Worm (Caenorhabditis elegans) whole organism, late embryonic: ENCODE data around the gene ZC84.7.

ENCODE experiments used
- C08G9.2 ChIP-seq: sonication (generic microtip); optimal IDR thresholded peaks from 2 replicates; lab custom pipeline; 2016; ENCODE audit warnings: mild to moderate bottlenecking, missing genetic modification characterization, moderate library complexity, missing compliant biosample characterization
- C38D4.7 ChIP-seq: fragments of 200-800 bp; sonication (Bioruptor generic); optimal IDR thresholded peaks from 2 replicates; lab custom pipeline; 2018; ENCODE audit warnings: mild to moderate bottlenecking, missing genetic modification characterization, moderate library complexity, missing compliant biosample characterization
- F13H6.1 ChIP-seq: sonication (generic microtip); optimal IDR thresholded peaks from 2 replicates; lab custom pipeline; 2016; ENCODE audit warnings: missing genetic modification characterization, missing compliant biosample characterization
- K02D7.2 ChIP-seq: sonication (generic microtip); optimal IDR thresholded peaks from 2 replicates; lab custom pipeline; 2017; ENCODE audit warnings: mild to moderate bottlenecking, missing genetic modification characterization, missing compliant biosample characterization
- K09A11.1 ChIP-seq: sonication (generic microtip); optimal IDR thresholded peaks from 2 replicates; lab custom pipeline; 2017; ENCODE audit warnings: antibody characterized with exemption, mild to moderate bottlenecking, missing genetic modification characterization, missing compliant biosample characterization; ENCODE audit not compliant: insufficient read depth
- T23F11.4 ChIP-seq: fragments of 200-800 bp; sonication (Bioruptor generic); optimal IDR thresholded peaks from 2 replicates; lab custom pipeline; 2018; ENCODE audit warnings: mild to moderate bottlenecking, missing genetic modification characterization, missing compliant biosample characterization
- Y22D7AL.16 ChIP-seq: sonication (generic microtip); optimal IDR thresholded peaks from 2 replicates; lab custom pipeline; 2016; ENCODE audit warnings: missing genetic modification characterization, missing compliant biosample characterization
- ceh-18 ChIP-seq: sonication (generic microtip); optimal IDR thresholded peaks from 2 replicates; lab custom pipeline; 2016; ENCODE audit warnings: missing genetic modification characterization, missing compliant biosample characterization
- ceh-22 ChIP-seq: sonication (generic microtip); optimal IDR thresholded peaks from 2 replicates; lab custom pipeline; 2017; ENCODE audit warnings: missing biosample characterization, missing genetic modification characterization
- ceh-6 ChIP-seq: fragments of 200-800 bp; sonication (Bioruptor generic); optimal IDR thresholded peaks from 2 replicates; lab custom pipeline; 2018; ENCODE audit warnings: mild to moderate bottlenecking, missing genetic modification characterization, missing compliant biosample characterization
- ceh-9 ChIP-seq: sonication (generic microtip); optimal IDR thresholded peaks from 2 replicates; lab custom pipeline; 2016; ENCODE audit warnings: mild to moderate bottlenecking, missing genetic modification characterization, inconsistent platforms, missing compliant biosample characterization
- che-1 ChIP-seq: sonication (generic microtip); optimal IDR thresholded peaks from 2 replicates; lab custom pipeline; 2016; ENCODE audit warnings: mild to moderate bottlenecking, missing genetic modification characterization, missing compliant biosample characterization
- elt-2 ChIP-seq: sonication (generic microtip); optimal IDR thresholded peaks from 2 replicates; lab custom pipeline; 2016; ENCODE audit warnings: missing genetic modification reagents, missing genetic modification characterization, missing compliant biosample characterization
- elt-4 ChIP-seq: sonication (generic microtip); optimal IDR thresholded peaks from 2 replicates; lab custom pipeline; 2016; ENCODE audit warnings: missing genetic modification characterization, missing compliant biosample characterization
- ets-4 ChIP-seq: sonication (generic microtip); optimal IDR thresholded peaks from 2 replicates; lab custom pipeline; 2016; ENCODE audit warnings: missing genetic modification characterization, missing compliant biosample characterization
- eyg-1 ChIP-seq: sonication (generic microtip); optimal IDR thresholded peaks from 2 replicates; lab custom pipeline; 2016; ENCODE audit warnings: missing genotype, missing genetic modification characterization, missing compliant biosample characterization
- gmeb-2 ChIP-seq: sonication (generic microtip); optimal IDR thresholded peaks from 2 replicates; lab custom pipeline; 2016; ENCODE audit warnings: missing genetic modification characterization, inconsistent platforms, missing compliant biosample characterization
- hlh-13 ChIP-seq: fragments of 200-800 bp; sonication (Bioruptor generic); optimal IDR thresholded peaks from 2 replicates; lab custom pipeline; 2018; ENCODE audit warnings: mild to moderate bottlenecking, missing genetic modification characterization, missing compliant biosample characterization
- hlh-15 ChIP-seq: sonication (generic microtip); optimal IDR thresholded peaks from 2 replicates; lab custom pipeline; 2016; ENCODE audit warnings: missing genetic modification characterization, missing compliant biosample characterization
- hlh-6 ChIP-seq: sonication (generic microtip); optimal IDR thresholded peaks from 2 replicates; lab custom pipeline; 2016; ENCODE audit warnings: missing genotype, missing genetic modification characterization, missing compliant biosample characterization
- hlh-8 ChIP-seq: sonication (generic microtip); optimal IDR thresholded peaks from 2 replicates; lab custom pipeline; 2016; ENCODE audit warnings: missing genotype, missing genetic modification characterization, missing compliant biosample characterization
- lim-6 ChIP-seq: sonication (generic microtip); optimal IDR thresholded peaks from 2 replicates; lab custom pipeline; 2016; ENCODE audit warnings: missing genetic modification characterization, missing compliant biosample characterization
- lin-11 ChIP-seq: fragments of 200-800 bp; sonication (Bioruptor generic); optimal IDR thresholded peaks from 2 replicates; lab custom pipeline; 2018; ENCODE audit warnings: mild to moderate bottlenecking, missing genetic modification characterization, missing compliant biosample characterization
- mec-3 ChIP-seq: sonication (generic microtip); optimal IDR thresholded peaks from 2 replicates; lab custom pipeline; 2016; ENCODE audit warnings: borderline replicate concordance, missing genetic modification characterization, missing compliant biosample characterization
- nfya-1 ChIP-seq: sonication (generic microtip); optimal IDR thresholded peaks from 2 replicates; lab custom pipeline; 2017; ENCODE audit warnings: missing genetic modification characterization, mild to moderate bottlenecking, missing compliant biosample characterization, antibody characterized with exemption, moderate library complexity
- nhr-11 ChIP-seq: fragments of 150-350 bp; optimal IDR thresholded peaks from 2 replicates; lab custom pipeline; 2014; ENCODE audit warnings: missing biosample characterization, missing genetic modification characterization
- npax-4 ChIP-seq: sonication (generic microtip); optimal IDR thresholded peaks from 2 replicates; lab custom pipeline; 2016; ENCODE audit warnings: missing genetic modification characterization, missing compliant biosample characterization
- pag-3 ChIP-seq: sonication (generic microtip); optimal IDR thresholded peaks from 2 replicates; lab custom pipeline; 2016; ENCODE audit warnings: missing compliant biosample characterization, missing genetic modification characterization, borderline replicate concordance
- pat-9 ChIP-seq: fragments of 200-800 bp; sonication (Bioruptor generic); optimal IDR thresholded peaks from 2 replicates; lab custom pipeline; 2018; ENCODE audit warnings: mild to moderate bottlenecking, missing genetic modification characterization, moderate library complexity, missing compliant biosample characterization
- pha-2 ChIP-seq: sonication (generic microtip); optimal IDR thresholded peaks from 2 replicates; lab custom pipeline; 2017; ENCODE audit warnings: mild to moderate bottlenecking, missing genetic modification characterization, missing compliant biosample characterization
- pros-1 ChIP-seq: fragments of 150-350 bp; optimal IDR thresholded peaks from 2 replicates; lab custom pipeline; 2014; ENCODE audit warnings: missing biosample characterization, missing genetic modification reagents, missing genetic modification characterization
- sdc-2 ChIP-seq: sonication (generic microtip); optimal IDR thresholded peaks from 2 replicates; lab custom pipeline; 2016; ENCODE audit warnings: missing genotype, missing genetic modification characterization, missing compliant biosample characterization
- sox-2 ChIP-seq: fragments of 200-800 bp; sonication (Bioruptor generic); IDR thresholded peaks from 2 replicates; pipeline ENCODE4 v1.3.6; 2022; ENCODE audit warnings: missing genetic modification reagents, missing genetic modification characterization, missing compliant biosample characterization
- sox-4 ChIP-seq: sonication (generic microtip); optimal IDR thresholded peaks from 2 replicates; lab custom pipeline; 2017; ENCODE audit warnings: mild to moderate bottlenecking, missing genetic modification characterization, inconsistent platforms, missing compliant biosample characterization
- syd-9 ChIP-seq: sonication (generic microtip); optimal IDR thresholded peaks from 2 replicates; lab custom pipeline; 2016; ENCODE audit warnings: mild to moderate bottlenecking, missing genetic modification characterization, moderate library complexity, missing compliant biosample characterization
- ttx-3 ChIP-seq: sonication (generic microtip); optimal IDR thresholded peaks from 2 replicates; lab custom pipeline; 2016; ENCODE audit warnings: missing genetic modification reagents, missing genetic modification characterization, missing compliant biosample characterization
- unc-55 ChIP-seq: sonication (generic microtip); optimal IDR thresholded peaks from 2 replicates; lab custom pipeline; 2017; ENCODE audit warnings: missing biosample characterization, missing genetic modification reagents, missing genetic modification characterization
- zip-5 ChIP-seq: sonication (generic microtip); optimal IDR thresholded peaks from 2 replicates; lab custom pipeline; 2016; ENCODE audit warnings: missing genetic modification characterization, missing compliant biosample characterization
- ztf-16 ChIP-seq: sonication (generic microtip); optimal IDR thresholded peaks from 2 replicates; lab custom pipeline; 2017; ENCODE audit warnings: missing genetic modification characterization, missing compliant biosample characterization

The ZC84.7 gene

DNA sequence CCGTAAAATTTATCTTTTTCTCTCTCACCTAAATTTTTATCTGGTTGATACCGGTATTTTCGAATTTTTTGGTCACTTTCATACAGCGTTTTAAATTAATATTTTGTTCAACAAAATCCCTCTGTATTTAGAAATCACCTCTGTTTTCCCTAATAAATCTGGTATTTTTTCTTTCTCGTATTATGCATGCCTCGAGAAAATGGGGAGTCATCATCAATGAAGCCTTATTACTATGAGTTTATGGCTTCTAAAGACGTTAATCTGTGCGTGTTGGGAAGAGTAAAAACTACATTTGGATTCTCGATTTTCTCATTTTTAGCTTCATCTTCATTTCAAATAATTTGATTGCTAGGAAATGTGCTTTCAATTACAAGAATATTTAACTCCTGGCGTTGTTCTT is at the start of gene ZC84.7:
ZC84.7 (plus strand) TSS at position 301 of the 400 bp plus-strand sequence.
- no peak for TF ChIP-seq K02D7.2 (tag; lab: Kevin White, UChicago)
- no peak for TF ChIP-seq K09A11.1
- TF ChIP-seq ceh-6 (GFP tag; lab: Kevin White, UChicago): no peak
- TF ChIP-seq C08G9.2 (tag; lab: Kevin White, UChicago): no peak
- no peak for TF ChIP-seq Y22D7AL.16 (tag; lab: Kevin White, UChicago)
- no peak for TF ChIP-seq hlh-15 (tag; lab: Kevin White, UChicago)
- no peak for TF ChIP-seq ceh-22 (tag; lab: Kevin White, UChicago)
- no peak for TF ChIP-seq zip-5
- TF ChIP-seq pat-9: no peak
- TF ChIP-seq pha-2 (tag; lab: Kevin White, UChicago): no peak
- TF ChIP-seq hlh-6 (tag; lab: Kevin White, UChicago): no peak
- no peak for TF ChIP-seq ztf-16 (tag; lab: Kevin White, UChicago)
- no peak for TF ChIP-seq T23F11.4 (GFP tag; lab: Kevin White, UChicago)
- TF ChIP-seq ceh-18 (tag; lab: Kevin White, UChicago): no peak
- TF ChIP-seq eyg-1 (tag; lab: Kevin White, UChicago): no peak

DNA sequence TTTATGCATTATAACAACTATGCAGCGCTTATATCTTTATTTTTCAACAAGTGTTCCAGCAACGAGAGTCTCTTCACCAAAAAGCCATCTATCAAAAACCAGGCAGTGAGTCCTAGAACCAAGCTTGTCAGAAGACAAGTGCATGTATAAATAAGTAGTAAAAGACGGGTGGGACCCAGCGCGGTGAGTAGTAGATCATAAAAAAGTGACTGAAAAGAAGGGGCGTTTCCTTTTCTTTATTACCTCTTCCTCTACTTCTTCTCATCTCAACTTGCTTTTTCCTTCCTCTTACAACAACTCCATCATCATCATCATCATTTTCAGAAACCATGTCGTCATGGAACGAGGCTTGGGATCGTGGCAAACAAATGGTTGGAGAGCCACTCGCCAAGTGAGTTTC is 49.2 kb upstream of the ZC84.7 start, which contains the start of gene eat-4:
eat-4 (plus strand) TSS at position 301 of the 400 bp plus-strand sequence.
- TF ChIP-seq lin-11 (tag; lab: Kevin White, UChicago) (no peak), sox-4 (tag; lab: Kevin White, UChicago) (no peak), unc-55 (no peak), npax-4 (tag; lab: Kevin White, UChicago) (no peak), nfya-1 (tag; lab: Kevin White, UChicago) (no peak), hlh-8 (tag; lab: Kevin White, UChicago) (no peak), ceh-6 (GFP tag; lab: Kevin White, UChicago) (no peak), C38D4.7 (GFP tag; lab: Kevin White, UChicago) (no peak), pros-1 (tag; lab: Kevin White, UChicago) (no peak), pha-2 (tag; lab: Kevin White, UChicago) (no peak), lim-6 (tag; lab: Kevin White, UChicago) (no peak), pag-3 (no peak), syd-9 (tag; lab: Kevin White, UChicago) (no peak), nhr-11 (no peak), sox-2 (no peak), elt-4 (tag; lab: Kevin White, UChicago) (no peak)
- TF ChIP-seq, all 69 proteins: peak for 0

DNA sequence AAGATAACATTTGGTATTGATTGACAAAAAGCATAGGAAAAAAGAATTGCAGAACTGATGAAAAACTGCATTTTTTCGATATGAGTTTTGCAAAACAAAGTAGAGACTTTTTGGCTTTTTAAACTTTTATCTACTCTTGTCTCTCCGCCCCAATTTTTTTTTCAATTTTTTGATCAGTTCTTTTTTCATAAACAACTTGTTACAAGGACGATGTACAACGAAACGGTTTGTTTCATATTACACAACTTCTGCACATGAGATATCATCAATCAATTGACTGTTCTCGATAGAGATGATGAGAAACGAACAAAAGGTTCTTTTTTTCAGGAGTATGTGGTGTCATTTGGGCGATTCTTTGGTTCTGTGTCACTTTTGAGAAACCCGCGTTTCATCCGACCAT is 47.2 kb upstream of the ZC84.7 start, which contains the start of gene ZK512.7:
ZK512.7 (minus strand) TSS at position 101 of the 400 bp plus-strand sequence.
- TF ChIP-seq gmeb-2 (tag; lab: Kevin White, UChicago) (no peak), ttx-3 (no peak), sdc-2 (tag; lab: Kevin White, UChicago) (no peak), K09A11.1 (no peak), hlh-13 (no peak), elt-2 (no peak), che-1 (no peak), pha-2 (tag; lab: Kevin White, UChicago) (no peak), unc-55 (no peak), pros-1 (tag; lab: Kevin White, UChicago) (no peak), T23F11.4 (GFP tag; lab: Kevin White, UChicago) (no peak), ceh-9 (tag; lab: Kevin White, UChicago) (no peak), mec-3 (no peak), K02D7.2 (tag; lab: Kevin White, UChicago) (no peak), ets-4 (tag; lab: Kevin White, UChicago) (no peak), sox-4 (tag; lab: Kevin White, UChicago) (no peak), F13H6.1 (tag; lab: Kevin White, UChicago) (no peak)
